Worm (Caenorhabditis elegans): ENCODE results near the gene fbxc-43.

DNA sequence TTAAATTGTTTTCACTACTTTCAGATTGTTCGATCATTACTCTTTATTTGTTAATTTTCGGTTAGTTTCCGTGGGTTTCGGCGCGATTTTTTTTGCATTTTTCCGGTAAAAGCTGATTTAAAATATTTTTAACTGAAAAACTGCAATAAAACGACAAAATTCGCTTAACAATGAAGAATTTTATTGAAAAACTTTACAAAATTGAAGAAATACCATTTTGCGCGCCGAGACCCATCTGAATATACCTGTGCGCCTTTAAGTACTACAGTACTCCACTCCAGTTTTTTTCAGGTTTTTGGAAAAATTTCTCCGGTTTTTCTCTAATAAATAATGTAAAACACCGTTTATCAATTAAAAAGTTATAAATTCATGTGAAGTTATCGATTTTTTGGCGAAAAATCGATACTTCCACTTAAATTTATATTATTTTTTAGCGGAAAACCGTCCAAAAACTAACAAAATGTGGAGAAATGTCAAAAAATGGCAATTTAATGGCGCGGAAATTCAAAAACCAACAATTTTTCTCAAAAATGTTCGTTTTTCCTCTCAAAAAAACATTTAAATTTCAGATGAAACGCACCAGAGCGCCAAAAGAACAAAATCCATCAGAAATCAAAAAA lies 4.9 kb downstream of the fbxc-43 start, which contains the start of gene C16A11.10:
- no peak for TF ChIP-seq ceh-28 (tag; optimal IDR thresholded peaks at IDR 0.05)
- no peak for TF ChIP-seq elt-1 (tag; optimal IDR thresholded peaks at IDR 0.05)
- TF ChIP-seq nhr-12 (tag; optimal IDR thresholded peaks at IDR 0.05), result no peak
- no peak for TF ChIP-seq nhr-76 (tag; optimal IDR thresholded peaks at IDR 0.05)
- TF ChIP-seq egl-27 (tag; optimal IDR thresholded peaks at IDR 0.05), result no peak
- TF ChIP-seq unc-39 (tag; optimal IDR thresholded peaks at IDR 0.05), result no peak
